Worm (Caenorhabditis elegans) whole organism, L1 larva: Measurements from ENCODE around the gene parn-2.

Experiments
- ces-1 ChIP-seq: fragments of 150-350 bp; optimal IDR thresholded peaks from 2 replicates; lab custom pipeline; 2014; ENCODE audit warnings: missing biosample characterization, missing genetic modification reagents, missing genetic modification characterization
- efl-1 ChIP-seq, 4 experiments: fragments of 150-350 bp; optimal IDR thresholded peaks in 3 of 4; peaks in 1 of 4; 1 replicate in 1 of 4; 2 replicates in 3 of 4; lab custom pipeline; 2014; ENCODE audit warnings: missing biosample characterization in 2 of 4, missing genetic modification characterization in 2 of 4, missing genetic modification reagents in 2 of 4
- elt-2 ChIP-seq: sonication (generic microtip); optimal IDR thresholded peaks from 2 replicates; lab custom pipeline; 2016; ENCODE audit warnings: missing genetic modification characterization, mild to moderate bottlenecking, inconsistent platforms, missing compliant biosample characterization, missing genetic modification reagents
- lin-15B ChIP-seq: fragments of 150-350 bp; sonication (generic microtip); optimal IDR thresholded peaks from 3 replicates; lab custom pipeline; 2014; ENCODE audit warnings: missing biosample characterization, missing genetic modification characterization
- nhr-11 ChIP-seq: fragments of 150-350 bp; optimal IDR thresholded peaks from 2 replicates; lab custom pipeline; 2014; ENCODE audit warnings: missing biosample characterization, missing genetic modification characterization
- nhr-77 ChIP-seq: fragments of 150-350 bp; optimal IDR thresholded peaks from 2 replicates; lab custom pipeline; 2014; ENCODE audit warnings: missing biosample characterization, missing genetic modification characterization
- nhr-85 ChIP-seq: sonication (generic microtip); peaks from one replicate; lab custom pipeline; 2016; ENCODE audit warnings: missing genetic modification characterization, inconsistent platforms, missing compliant biosample characterization
- sup-37 ChIP-seq: fragments of 200-800 bp; sonication (Bioruptor generic); optimal IDR thresholded peaks from 2 replicates; lab custom pipeline; 2018; ENCODE audit warnings: mild to moderate bottlenecking, missing genetic modification characterization, missing compliant biosample characterization
- unc-130 ChIP-seq: fragments of 150-350 bp; optimal IDR thresholded peaks from 2 replicates; lab custom pipeline; 2017; ENCODE audit warnings: missing biosample characterization, missing genetic modification characterization, inconsistent platforms
- unc-62 ChIP-seq: fragments of 150-350 bp; optimal IDR thresholded peaks from 2 replicates; lab custom pipeline; 2014; ENCODE audit warnings: missing biosample characterization, missing genetic modification reagents, missing genetic modification characterization
- unc-86 ChIP-seq: sonication (generic microtip); optimal IDR thresholded peaks from 2 replicates; lab custom pipeline; 2016; ENCODE audit warnings: missing genetic modification characterization, missing compliant biosample characterization
- zag-1 ChIP-seq: fragments of 150-350 bp; optimal IDR thresholded peaks from 2 replicates; lab custom pipeline; 2014; ENCODE audit warnings: missing biosample characterization, missing genetic modification characterization
- ztf-4 ChIP-seq: fragments of 150-350 bp; optimal IDR thresholded peaks from 2 replicates; lab custom pipeline; 2014; ENCODE audit warnings: missing biosample characterization, missing genetic modification characterization

ce11 chrII:12214562-12214961 is 41.9 kb downstream of the parn-2 start:
- no peak for TF ChIP-seq efl-1 (optimal IDR thresholded peaks at IDR 0.05; lab: Kevin White, UChicago)
- TF ChIP-seq efl-1 (GFP tag; optimal IDR thresholded peaks at IDR 0.05 in 1 of 2; lab: Kevin White, UChicago), result no peak
- TF ChIP-seq unc-62 (GFP tag; lab: Kevin White, UChicago), result no peak
- TF ChIP-seq nhr-85 (tag; lab: Kevin White, UChicago), result no peak
- no peak for TF ChIP-seq unc-86 (tag; lab: Kevin White, UChicago)
- TF ChIP-seq elt-2, result no peak
- no peak for TF ChIP-seq sup-37
- no peak for TF ChIP-seq ces-1
- no peak for TF ChIP-seq nhr-11
- no peak for TF ChIP-seq unc-130 (tag; lab: Kevin White, UChicago)
- TF ChIP-seq lin-15B (tag; lab: Kevin White, UChicago), result no peak
- TF ChIP-seq nhr-77 (tag; lab: Kevin White, UChicago), result no peak
- no peak for TF ChIP-seq ztf-4
- TF ChIP-seq zag-1 (tag; lab: Kevin White, UChicago), result no peak
